Fruit fly (Drosophila melanogaster) whole organism, prepupa: Measurements from ENCODE around the gene Dhc1.
"Not testable (repeated sequence)": the region's sequence is repeated elsewhere in the genome, so short reads cannot be mapped to it uniquely, and the experiment has no call there.

ENCODE experiments used
- CG7368 ChIP-seq: fragments of 200-800 bp; sonication (Bioruptor generic); optimal IDR thresholded peaks from 3 replicates; lab custom pipeline; 2016; ENCODE audit warnings: missing biosample characterization, missing genetic modification characterization
- CG8319 ChIP-seq: fragments of 200-800 bp; sonication (Bioruptor generic); optimal IDR thresholded peaks from 3 replicates; lab custom pipeline; 2016; ENCODE audit warnings: missing biosample characterization, missing genetic modification characterization
- eg ChIP-seq: fragments of 200-800 bp; sonication (Bioruptor generic); IDR thresholded peaks from 3 replicates; pipeline ENCODE4 v1.3.6; 2022; ENCODE audit warnings: missing biosample characterization, missing genetic modification characterization
- spab ChIP-seq: fragments of 200-800 bp; sonication (Bioruptor generic); optimal IDR thresholded peaks from 2 replicates; lab custom pipeline; 2017; ENCODE audit warnings: missing biosample characterization, mild to moderate bottlenecking, missing genetic modification characterization, missing genetic modification reagents

- not testable (repeated sequence) for TF ChIP-seq eg (GFP tag; lab: Robert Waterston, UW); CG8319 (GFP tag; lab: Kevin White, UChicago); spab (GFP tag; lab: Kevin White, UChicago); CG7368 (GFP tag; lab: Kevin White, UChicago)
Observed at dm6 chr3R:9685376-9685775, 10.9 kb upstream of the Dhc1 start, which contains the start of the genes eca and CG18542.
